Worm (Caenorhabditis elegans): Measurements from ENCODE around the gene sre-35.

sre-35 gene

ce11 chrII:12494556-12495131, 42.0 kb upstream of the sre-35 start, which contains the start of gene col-85 (continued):
- TF ChIP-seq ZK546.5 (tag; optimal IDR thresholded peaks at IDR 0.05) (no peak), pqm-1 (tag; optimal IDR thresholded peaks at IDR 0.05) (peak; percentile 13)

ce11 chrII:12494067-12494477, 41.4 kb upstream of the sre-35 start:
- TF ChIP-seq nhr-11 (tag; optimal IDR thresholded peaks at IDR 0.05) (no peak), pha-4 (tag; optimal IDR thresholded peaks at IDR 0.05) (no peak), lin-15B (tag; optimal IDR thresholded peaks at IDR 0.05) (no peak), ceh-16 (tag; optimal IDR thresholded peaks at IDR 0.05) (no peak), ceh-82 (tag; optimal IDR thresholded peaks at IDR 0.05) (no peak), skn-1 (tag; optimal IDR thresholded peaks at IDR 0.05) (no peak), nfya-1 (tag; optimal IDR thresholded peaks at IDR 0.05; ENCODE audit: insufficient read depth) (no peak), pqm-1 (tag; optimal IDR thresholded peaks at IDR 0.05) (no peak), unc-62 (GFP tag; optimal IDR thresholded peaks at IDR 0.05) (no peak), lin-39 (tag; optimal IDR thresholded peaks at IDR 0.05) (no peak), ZK546.5 (tag; optimal IDR thresholded peaks at IDR 0.05) (no peak), R02D3.7 (tag; optimal IDR thresholded peaks at IDR 0.05) (no peak), ceh-28 (tag; optimal IDR thresholded peaks at IDR 0.05) (no peak), elt-1 (tag; optimal IDR thresholded peaks at IDR 0.05) (no peak), ztf-4 (tag; optimal IDR thresholded peaks at IDR 0.05) (no peak)

- TF ChIP-seq unc-39 (tag; optimal IDR thresholded peaks at IDR 0.05) (no peak), nfya-1 (tag; optimal IDR thresholded peaks at IDR 0.05; ENCODE audit: insufficient read depth) (no peak), hmg-11 (tag; optimal IDR thresholded peaks at IDR 0.05) (no peak), eor-1 (tag; optimal IDR thresholded peaks at IDR 0.05) (no peak), nhr-237 (tag; optimal IDR thresholded peaks at IDR 0.05) (no peak), elt-2 (tag; optimal IDR thresholded peaks at IDR 0.05) (no peak), fkh-10 (GFP tag; optimal IDR thresholded peaks at IDR 0.05) (no peak), nhr-76 (tag; optimal IDR thresholded peaks at IDR 0.05) (no peak), ztf-11 (tag; optimal IDR thresholded peaks at IDR 0.05) (no peak)
Measured at ce11 chrII:12491936-12492335, 39.3 kb upstream of the sre-35 start, which contains the start of gene srz-6. Gene srz-6, plus strand, starts transcription at chrII:12492236.

ce11 chrII:12489903-12490302, 37.2 kb upstream of the sre-35 start, which contains the start of gene T21B4.15:
Gene T21B4.15, plus strand, starts transcription at chrII:12490203.
- no peak for TF ChIP-seq tbx-2 (tag; optimal IDR thresholded peaks at IDR 0.05)
- no peak for TF ChIP-seq fos-1 (tag; optimal IDR thresholded peaks at IDR 0.05)
- TF ChIP-seq egl-27 (tag; optimal IDR thresholded peaks at IDR 0.05) = no peak
- TF ChIP-seq nhr-43 (tag; optimal IDR thresholded peaks at IDR 0.05; ENCODE audit: poor library complexity, severe bottlenecking) = no peak
- TF ChIP-seq snpc-4 (tag; optimal IDR thresholded peaks at IDR 0.05) = no peak
- TF ChIP-seq R02D3.7 (tag; optimal IDR thresholded peaks at IDR 0.05) = no peak
- TF ChIP-seq ceh-28 (tag; optimal IDR thresholded peaks at IDR 0.05) = no peak
- TF ChIP-seq ztf-11 (tag; optimal IDR thresholded peaks at IDR 0.05) = no peak
- TF ChIP-seq eor-1 (tag; optimal IDR thresholded peaks at IDR 0.05) = no peak
- no peak for TF ChIP-seq fkh-10 (GFP tag; optimal IDR thresholded peaks at IDR 0.05)
- no peak for TF ChIP-seq fkh-2 (tag; optimal IDR thresholded peaks at IDR 0.05)
- TF ChIP-seq nhr-28 (tag; optimal IDR thresholded peaks at IDR 0.05) = no peak
- TF ChIP-seq unc-39 (tag; optimal IDR thresholded peaks at IDR 0.05) = no peak
- no peak for TF ChIP-seq elt-2 (tag; optimal IDR thresholded peaks at IDR 0.05)
- no peak for TF ChIP-seq daf-12 (tag; optimal IDR thresholded peaks at IDR 0.05)
- TF ChIP-seq nhr-23 (tag; optimal IDR thresholded peaks at IDR 0.05) = no peak
- no peak for TF ChIP-seq elt-1 (tag; optimal IDR thresholded peaks at IDR 0.05)
- no peak for TF ChIP-seq ztf-4 (tag; optimal IDR thresholded peaks at IDR 0.05)

ce11 chrII:12488810-12489209, 36.2 kb upstream of the sre-35 start:
- no peak for TF ChIP-seq fos-1 (tag; optimal IDR thresholded peaks at IDR 0.05)
- no peak for TF ChIP-seq elt-1 (tag; optimal IDR thresholded peaks at IDR 0.05)
- TF ChIP-seq ztf-4 (tag; optimal IDR thresholded peaks at IDR 0.05) = no peak
- TF ChIP-seq egl-27 (tag; optimal IDR thresholded peaks at IDR 0.05) = no peak

- TF ChIP-seq mdl-1 (tag; optimal IDR thresholded peaks at IDR 0.05) (no peak), ZK546.5 (tag; optimal IDR thresholded peaks at IDR 0.05) (no peak), ceh-9 (tag; optimal IDR thresholded peaks at IDR 0.05) (no peak), nfya-1 (tag; optimal IDR thresholded peaks at IDR 0.05; ENCODE audit: insufficient read depth) (no peak), pha-4 (tag; optimal IDR thresholded peaks at IDR 0.05) (no peak), unc-62 (GFP tag; optimal IDR thresholded peaks at IDR 0.05) (no peak)
Measured at ce11 chrII:12485060-12485459, 32.4 kb upstream of the sre-35 start, which contains the start of gene F15A4.10. Gene F15A4.10, minus strand, starts transcription at chrII:12485160.

Measured in whole organism, L3 larva.